Fruit fly (Drosophila melanogaster) whole organism, prepupa: ENCODE measurements around the gene CG1103.

Source experiments
- CG15336 ChIP-seq: fragments of 200-800 bp; sonication (Bioruptor generic); IDR thresholded peaks from 2 replicates; pipeline ENCODE4 v1.3.6; 2022; ENCODE audit warnings: missing biosample characterization, missing genetic modification characterization
- CG16779 ChIP-seq: fragments of 200-800 bp; sonication (Bioruptor generic); optimal IDR thresholded peaks from 3 replicates; lab custom pipeline; 2017; ENCODE audit warnings: missing biosample characterization, mild to moderate bottlenecking, missing genetic modification characterization
- CG3032 ChIP-seq: fragments of 200-800 bp; optimal IDR thresholded peaks from 2 replicates; lab custom pipeline; 2019; ENCODE audit warnings: missing biosample characterization, mild to moderate bottlenecking, missing genetic modification characterization, moderate library complexity
- CG31627 ChIP-seq: fragments of 200-800 bp; sonication (Bioruptor generic); optimal IDR thresholded peaks from 3 replicates; lab custom pipeline; 2016; ENCODE audit warnings: missing biosample characterization, missing genetic modification characterization
- CG6163 ChIP-seq: fragments of 200-800 bp; sonication (Bioruptor generic); IDR thresholded peaks from 3 replicates; pipeline ENCODE4 v1.3.6; 2022; ENCODE audit warnings: missing biosample characterization, missing genetic modification characterization
- CG6276 ChIP-seq: fragments of 200-800 bp; sonication (Bioruptor generic); optimal IDR thresholded peaks from 2 replicates; lab custom pipeline; 2017; ENCODE audit warnings: missing biosample characterization, mild to moderate bottlenecking, missing genetic modification characterization
- CG7368 ChIP-seq: fragments of 200-800 bp; sonication (Bioruptor generic); optimal IDR thresholded peaks from 3 replicates; lab custom pipeline; 2016; ENCODE audit warnings: missing biosample characterization, missing genetic modification characterization
- Hr38 ChIP-seq: sonication (Bioruptor generic); optimal IDR thresholded peaks from 2 replicates; lab custom pipeline; 2016; ENCODE audit warnings: missing biosample characterization, missing genetic modification characterization
- Hr39 ChIP-seq: fragments of 200-800 bp; sonication (Bioruptor generic); optimal IDR thresholded peaks from 2 replicates; lab custom pipeline; 2016; ENCODE audit warnings: missing biosample characterization, missing genetic modification characterization
- Lpt ChIP-seq: fragments of 200-800 bp; sonication (Bioruptor generic); optimal IDR thresholded peaks from 3 replicates; lab custom pipeline; 2016; ENCODE audit warnings: missing biosample characterization, missing genetic modification characterization
- Sox102F ChIP-seq: fragments of 200-800 bp; sonication (Bioruptor generic); optimal IDR thresholded peaks from 2 replicates; lab custom pipeline; 2016; ENCODE audit warnings: missing biosample characterization, mild to moderate bottlenecking, missing genetic modification characterization
- Sox14 ChIP-seq: fragments of 200-800 bp; sonication (Bioruptor generic); optimal IDR thresholded peaks from 3 replicates; lab custom pipeline; 2016; ENCODE audit warnings: missing biosample characterization, missing genetic modification characterization
- topi ChIP-seq: fragments of 200-800 bp; sonication (Bioruptor generic); optimal IDR thresholded peaks from 3 replicates; lab custom pipeline; 2016; ENCODE audit warnings: missing biosample characterization, missing genetic modification characterization

- TF ChIP-seq CG16779 (tag; lab: Kevin White, UChicago) (no peak), CG6163 (GFP tag; lab: Robert Waterston, UW) (no peak), Hr38 (GFP tag; lab: Kevin White, UChicago) (no peak), CG3032 (no peak), CG15336 (GFP tag; lab: Robert Waterston, UW) (no peak), topi (GFP tag; lab: Kevin White, UChicago) (no peak), Sox102F (GFP tag; lab: Kevin White, UChicago) (no peak), CG31627 (GFP tag; lab: Kevin White, UChicago) (no peak), CG7368 (GFP tag; lab: Kevin White, UChicago) (no peak), Lpt (GFP tag; lab: Kevin White, UChicago) (no peak), CG6276 (no peak), Sox14 (GFP tag; lab: Kevin White, UChicago) (no peak), Hr39 (GFP tag; lab: Kevin White, UChicago) (no peak)
These were observed 44.6 kb downstream of the CG1103 start for dm6 chr3R:4382165-4382564.
